Worm (Caenorhabditis elegans): ENCODE results near the gene oac-49.

Gene oac-49

ce11 chrV:19211795-19212194 is 6.0 kb upstream of the oac-49 start, which contains the start of gene nhr-79:
TSS of gene nhr-79 (minus strand) at chrV:19211895.
- no peak for TF ChIP-seq ztf-11 (tag; optimal IDR thresholded peaks at IDR 0.05)
- no peak for TF ChIP-seq ham-2 (GFP tag; optimal IDR thresholded peaks at IDR 0.05)
- no peak for TF ChIP-seq snpc-4 (tag; optimal IDR thresholded peaks at IDR 0.05)
- TF ChIP-seq pha-4 (tag; optimal IDR thresholded peaks at IDR 0.05): no peak
- TF ChIP-seq M03D4.4 (tag; optimal IDR thresholded peaks at IDR 0.05): no peak
- TF ChIP-seq cnd-1 (tag; optimal IDR thresholded peaks at IDR 0.05): no peak
- no peak for TF ChIP-seq elt-3 (tag; optimal IDR thresholded peaks at IDR 0.05)
- TF ChIP-seq blmp-1 (tag; optimal IDR thresholded peaks at IDR 0.05): no peak
- no peak for TF ChIP-seq lin-32 (GFP tag; optimal IDR thresholded peaks at IDR 0.05)
- TF ChIP-seq ceh-43 (GFP tag; optimal IDR thresholded peaks at IDR 0.05): no peak
- TF ChIP-seq nhr-28 (tag; optimal IDR thresholded peaks at IDR 0.05): no peak
- no peak for TF ChIP-seq hlh-1 (tag; optimal IDR thresholded peaks at IDR 0.05)
- TF ChIP-seq nhr-2 (tag; optimal IDR thresholded peaks at IDR 0.05): no peak
- no peak for TF ChIP-seq nhr-76 (tag; optimal IDR thresholded peaks at IDR 0.05)
- no peak for TF ChIP-seq sem-2 (GFP tag; optimal IDR thresholded peaks at IDR 0.05)
- TF ChIP-seq mep-1 (tag; optimal IDR thresholded peaks at IDR 0.05): no peak
- no peak for TF ChIP-seq ceh-39 (tag; optimal IDR thresholded peaks at IDR 0.05)

DNA sequence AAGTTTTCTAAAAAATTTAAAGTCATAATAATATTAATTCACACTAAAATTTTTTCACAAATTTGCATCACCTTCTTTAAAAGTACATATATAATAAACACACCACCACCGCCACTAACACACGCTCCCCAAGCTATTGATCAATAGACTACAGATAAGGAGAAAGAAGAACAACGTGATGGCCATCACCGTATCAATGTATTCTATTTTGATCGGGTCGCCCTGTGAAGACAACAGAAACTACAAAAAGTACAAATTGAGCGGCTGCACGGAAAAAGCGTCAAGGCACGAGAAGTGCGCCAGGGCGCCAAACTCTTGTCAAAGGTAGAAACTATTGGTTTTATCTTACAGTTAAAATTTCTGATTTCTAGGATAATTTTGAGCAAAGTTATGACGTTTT is 5.4 kb upstream of the oac-49 start:
- TF ChIP-seq ham-2 (GFP tag; optimal IDR thresholded peaks at IDR 0.05): no peak
- TF ChIP-seq elt-3 (tag; optimal IDR thresholded peaks at IDR 0.05): no peak
- no peak for TF ChIP-seq sem-2 (GFP tag; optimal IDR thresholded peaks at IDR 0.05)
- no peak for TF ChIP-seq ces-1 (GFP tag; optimal IDR thresholded peaks at IDR 0.05)
- TF ChIP-seq mep-1 (tag; optimal IDR thresholded peaks at IDR 0.05): no peak
- no peak for TF ChIP-seq lin-32 (GFP tag; optimal IDR thresholded peaks at IDR 0.05)
- no peak for TF ChIP-seq unc-39 (tag; optimal IDR thresholded peaks at IDR 0.05)
- TF ChIP-seq blmp-1 (tag; optimal IDR thresholded peaks at IDR 0.05): no peak
- TF ChIP-seq bed-3 (GFP tag; optimal IDR thresholded peaks at IDR 0.05): no peak
- TF ChIP-seq ztf-11 (tag; optimal IDR thresholded peaks at IDR 0.05): no peak
- TF ChIP-seq nhr-28 (tag; optimal IDR thresholded peaks at IDR 0.05): no peak

DNA sequence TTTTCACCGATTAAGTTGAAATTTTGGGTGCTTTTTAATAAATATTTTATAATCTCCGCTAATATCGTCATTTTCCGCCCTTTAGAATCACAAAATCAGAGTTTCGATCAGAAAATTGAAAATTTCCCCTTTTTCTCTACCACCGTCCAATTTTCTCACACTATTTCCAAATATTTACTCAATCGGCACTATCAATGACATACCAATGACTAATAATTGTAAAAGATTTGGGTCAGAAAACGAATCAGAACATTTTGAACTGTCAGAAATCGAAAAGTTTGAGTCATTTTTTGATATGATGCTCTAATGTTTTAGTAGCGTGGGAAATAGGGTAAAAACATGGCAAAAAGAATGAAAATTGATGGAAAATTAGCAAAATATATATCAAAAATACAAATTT is 671 bp upstream of the oac-49 start, which contains the start of gene srr-2:
Gene srr-2 (minus strand): TSS at position 73 of the 400 bp plus-strand sequence.
- TF ChIP-seq ceh-39 (tag; optimal IDR thresholded peaks at IDR 0.05) (no peak), cnd-1 (tag; optimal IDR thresholded peaks at IDR 0.05) (no peak)

ce11 chrV:19230413-19230812 is 12.6 kb downstream of the oac-49 start, which contains the start of gene sqst-3:
TSS of gene sqst-3 (plus strand) at chrV:19230782.
- no peak for TF ChIP-seq lin-13 (tag; optimal IDR thresholded peaks at IDR 0.05)
- no peak for TF ChIP-seq snpc-4 (tag; optimal IDR thresholded peaks at IDR 0.05)
- no peak for TF ChIP-seq blmp-1 (tag; optimal IDR thresholded peaks at IDR 0.05)

DNA sequence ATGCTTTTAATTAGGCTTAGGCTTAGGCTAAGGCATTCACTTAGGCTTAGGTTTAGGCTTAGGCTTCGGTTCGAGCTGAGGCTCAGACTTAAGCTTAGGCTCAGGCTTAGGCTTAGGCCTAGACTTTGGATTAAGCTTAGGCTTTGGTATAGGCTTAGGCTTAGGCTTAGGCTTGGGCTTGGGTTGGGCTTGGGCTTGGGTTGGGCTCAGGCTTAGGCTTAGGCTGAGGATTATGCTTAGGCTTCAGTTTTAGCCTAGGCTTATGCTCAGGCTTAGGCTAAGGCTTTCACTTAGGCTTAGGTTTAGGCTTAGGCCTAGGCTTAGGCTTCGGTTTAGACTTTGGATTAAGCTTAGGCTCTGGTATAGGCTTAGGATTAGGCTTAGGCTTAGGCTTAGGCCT is 13.4 kb downstream of the oac-49 start:
- peak; percentile 3 for TF ChIP-seq unc-39 (tag; optimal IDR thresholded peaks at IDR 0.05)
- TF ChIP-seq ztf-11 (tag; optimal IDR thresholded peaks at IDR 0.05): no peak
- TF ChIP-seq elt-3 (tag; optimal IDR thresholded peaks at IDR 0.05): no peak
- peak; percentile 51 for TF ChIP-seq ham-2 (GFP tag; optimal IDR thresholded peaks at IDR 0.05)
- TF ChIP-seq mep-1 (tag; optimal IDR thresholded peaks at IDR 0.05): no peak
- TF ChIP-seq hlh-1 (tag; optimal IDR thresholded peaks at IDR 0.05): no peak

DNA sequence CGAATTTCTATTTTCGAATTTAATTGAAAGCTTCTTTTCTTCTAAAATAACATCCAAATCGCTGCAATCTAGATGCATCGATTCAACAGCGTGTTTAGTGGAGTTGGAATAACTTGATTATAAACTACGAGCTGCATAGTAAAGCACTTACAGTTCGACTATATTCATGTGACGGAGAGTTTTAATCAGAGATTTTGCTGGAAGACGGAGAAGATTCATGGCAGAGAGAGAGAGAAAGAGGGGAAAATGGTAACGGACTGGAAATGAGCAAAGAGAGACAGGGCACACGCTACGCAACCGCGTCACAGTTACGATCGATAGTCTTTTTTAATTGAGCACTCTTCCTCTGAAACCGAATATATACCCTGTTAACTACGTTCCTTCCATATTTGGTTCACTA is 15.7 kb downstream of the oac-49 start, which contains the start of gene fbxb-116:
Gene fbxb-116 (plus strand): TSS at position 301 of the 400 bp plus-strand sequence.
- TF ChIP-seq mep-1 (tag; optimal IDR thresholded peaks at IDR 0.05): no peak
- TF ChIP-seq M03D4.4 (tag; optimal IDR thresholded peaks at IDR 0.05): no peak
- TF ChIP-seq ces-1 (GFP tag; optimal IDR thresholded peaks at IDR 0.05): no peak
- no peak for TF ChIP-seq nhr-237 (tag; optimal IDR thresholded peaks at IDR 0.05)

- TF ChIP-seq unc-120 (tag; optimal IDR thresholded peaks at IDR 0.05; ENCODE audit: poor library complexity, severe bottlenecking): no peak
- no peak for TF ChIP-seq sptf-1 (tag; optimal IDR thresholded peaks at IDR 0.05)
- no peak for TF ChIP-seq hlh-1 (tag; optimal IDR thresholded peaks at IDR 0.05)
- no peak for TF ChIP-seq ceh-39 (tag; optimal IDR thresholded peaks at IDR 0.05)
- TF ChIP-seq drap-1 (GFP tag; optimal IDR thresholded peaks at IDR 0.05): no peak
- TF ChIP-seq snpc-4 (tag; optimal IDR thresholded peaks at IDR 0.05): no peak
- TF ChIP-seq ces-1 (GFP tag; optimal IDR thresholded peaks at IDR 0.05): no peak
- TF ChIP-seq zip-8 (tag; optimal IDR thresholded peaks at IDR 0.05): no peak
- no peak for TF ChIP-seq nhr-12 (tag; optimal IDR thresholded peaks at IDR 0.05)
- no peak for TF ChIP-seq elt-1 (tag; optimal IDR thresholded peaks at IDR 0.05; ENCODE audit: borderline replicate concordance, insufficient read depth)
- TF ChIP-seq M03D4.4 (tag; optimal IDR thresholded peaks at IDR 0.05): no peak
- no peak for TF ChIP-seq mab-5 (tag; optimal IDR thresholded peaks at IDR 0.05)
These were observed 19.4 kb downstream of the oac-49 start, which contains the start of gene fbxb-2 for ce11 chrV:19237204-19237603. TSS of gene fbxb-2 (minus strand) at chrV:19237304.

Data from whole organism, mixed stage, embryonic.